Fruit fly (Drosophila melanogaster) ovary, adult (tissue): ENCODE results near the gene CG33791.

Source experiments
- CG17801 ChIP-seq: fragments of 200-800 bp; optimal IDR thresholded peaks from 2 replicates; lab custom pipeline; 2019; ENCODE audit warnings: missing biosample characterization, mild to moderate bottlenecking, missing genetic modification characterization, moderate library complexity; ENCODE audit not compliant: partially characterized antibody

The CG33791 gene

dm6 chr3L:1579169-1579853, 23.4 kb upstream of the CG33791 start:
- TF ChIP-seq CG17801 = no peak

dm6 chr3L:1580194-1580593, 22.6 kb upstream of the CG33791 start:
- TF ChIP-seq CG17801 = no peak

dm6 chr3L:1580821-1581220, 21.9 kb upstream of the CG33791 start:
- TF ChIP-seq CG17801 = no peak

dm6 chr3L:1584003-1584402, 18.8 kb upstream of the CG33791 start:
- TF ChIP-seq CG17801 = no peak

- TF ChIP-seq CG17801 = peak; percentile 85
These were observed 18.0 kb upstream of the CG33791 start for dm6 chr3L:1584781-1585180.

- TF ChIP-seq CG17801 = peak; percentile 67
These were observed 16.3 kb upstream of the CG33791 start for dm6 chr3L:1586266-1587054.

dm6 chr3L:1587140-1587849, 15.5 kb upstream of the CG33791 start:
- TF ChIP-seq CG17801 = peak; percentile 80

- no peak for TF ChIP-seq CG17801
These were observed 12.6 kb upstream of the CG33791 start for dm6 chr3L:1590194-1590593.

dm6 chr3L:1591692-1592371, 10.9 kb upstream of the CG33791 start:
- no peak for TF ChIP-seq CG17801

- TF ChIP-seq CG17801 = peak; percentile 40
These were observed 9.8 kb upstream of the CG33791 start for dm6 chr3L:1592822-1593452.

- no peak for TF ChIP-seq CG17801
These were observed 506 bp upstream of the CG33791 start, which contains the start of gene CG12104 for dm6 chr3L:1602064-1602832. TSS of gene CG12104 (minus strand) at chr3L:1602674.

dm6 chr3L:1609611-1610010, 6.9 kb downstream of the CG33791 start:
- no peak for TF ChIP-seq CG17801

dm6 chr3L:1614465-1615084, 11.8 kb downstream of the CG33791 start:
- TF ChIP-seq CG17801 = no peak

- no peak for TF ChIP-seq CG17801
These were observed 12.9 kb downstream of the CG33791 start, which contains the start of gene CG12105 for dm6 chr3L:1615701-1616100. TSS of gene CG12105 (minus strand) at chr3L:1615801.
